Worm (Caenorhabditis elegans) whole organism, early embryonic: ENCODE results near the gene clec-128.

Experiments
- B0310.2 ChIP-seq: sonication (generic microtip); optimal IDR thresholded peaks from 2 replicates; lab custom pipeline; 2016; ENCODE audit warnings: mild to moderate bottlenecking, missing genetic modification characterization, missing compliant biosample characterization
- aly-1 ChIP-seq: sonication (generic microtip); optimal IDR thresholded peaks from 2 replicates; lab custom pipeline; 2016; ENCODE audit warnings: missing genetic modification characterization, missing compliant biosample characterization
- ama-1 ChIP-seq: fragments of 150-350 bp; optimal IDR thresholded peaks from 2 replicates; lab custom pipeline; 2014
- ceh-13 ChIP-seq: fragments of 200-800 bp; sonication (Bioruptor generic); optimal IDR thresholded peaks from 2 replicates; lab custom pipeline; 2018; ENCODE audit warnings: mild to moderate bottlenecking, missing genetic modification characterization, missing compliant biosample characterization
- ets-7 ChIP-seq: sonication (generic microtip); optimal IDR thresholded peaks from 2 replicates; lab custom pipeline; 2016; ENCODE audit warnings: missing genotype, missing genetic modification characterization, missing compliant biosample characterization
- tbx-37 ChIP-seq: fragments of 200-800 bp; sonication (Bioruptor generic); conservative IDR thresholded peaks from 2 replicates; pipeline ENCODE4 v1.3.6; 2022; ENCODE audit warnings: missing genetic modification reagents, missing genetic modification characterization, missing compliant biosample characterization

DNA sequence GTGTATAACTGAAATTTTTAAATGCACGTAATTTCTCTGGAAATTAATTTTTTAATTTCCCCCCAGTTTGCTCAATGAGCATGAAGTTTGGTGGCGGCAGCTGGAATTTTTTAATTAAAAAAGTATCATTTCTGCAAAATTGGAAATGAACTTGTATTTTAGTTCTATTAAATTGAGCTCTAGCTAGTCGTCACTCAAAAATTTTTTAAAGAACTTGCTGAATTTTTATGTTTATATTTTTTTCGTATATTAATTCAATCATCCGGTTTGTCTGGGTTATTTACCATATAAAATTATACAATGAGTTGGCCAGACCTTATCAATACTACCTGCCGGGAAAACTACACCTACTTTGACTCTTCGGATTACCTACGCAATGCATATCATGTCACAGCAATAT lies 10.9 kb upstream of the clec-128 start, which contains the start of gene srh-59:
- TF ChIP-seq B0310.2 (tag; lab: Kevin White, UChicago) (no peak), ets-7 (tag; lab: Kevin White, UChicago) (no peak), ama-1 (lab: Kevin White, UChicago) (no peak), ceh-13 (GFP tag; lab: Kevin White, UChicago) (no peak), tbx-37 (GFP tag; lab: Robert Waterston, UW) (no peak), aly-1 (tag; lab: Kevin White, UChicago) (no peak)
